Worm (Caenorhabditis elegans) whole organism, mixed stage, embryonic: ENCODE measurements around the gene tag-151.

Source experiments
- elt-1 ChIP-seq: sonication (generic microtip); optimal IDR thresholded peaks from 2 replicates; lab custom pipeline; 2017; ENCODE audit warnings: missing genetic modification characterization, mild to moderate bottlenecking, missing compliant biosample characterization, antibody characterized with exemption, moderate library complexity, borderline replicate concordance; ENCODE audit not compliant: insufficient read depth
- nhr-12 ChIP-seq: fragments of 150-350 bp; optimal IDR thresholded peaks from 2 replicates; lab custom pipeline; 2014; ENCODE audit warnings: missing biosample characterization, missing genetic modification characterization
- nhr-28 ChIP-seq: fragments of 150-350 bp; optimal IDR thresholded peaks from 2 replicates; lab custom pipeline; 2014; ENCODE audit warnings: missing biosample characterization, missing genetic modification characterization
- snpc-4 ChIP-seq: fragments of 150-350 bp; optimal IDR thresholded peaks from 2 replicates; lab custom pipeline; 2014; ENCODE audit warnings: missing biosample characterization, missing genetic modification characterization
- unc-62 ChIP-seq: fragments of 150-350 bp; optimal IDR thresholded peaks from 2 replicates; lab custom pipeline; 2014; ENCODE audit warnings: missing biosample characterization, missing genetic modification reagents, missing genetic modification characterization

ce11 chrII:4698266-4698771 lies 11.8 kb upstream of the tag-151 start, which contains the start of the genes rpn-5 and scc-1:
- TF ChIP-seq snpc-4 (tag; lab: Kevin White, UChicago) (no peak), nhr-28 (tag; lab: Kevin White, UChicago) (no peak), unc-62 (GFP tag; lab: Kevin White, UChicago) (peak; percentile 88), nhr-12 (tag; lab: Kevin White, UChicago) (no peak), elt-1 (tag; lab: Kevin White, UChicago) (no peak)
